Worm (Caenorhabditis elegans) whole organism, L1 larva: ENCODE results near the gene T22B2.1.

Experiments
- C34B4.2 ChIP-seq: sonication (generic microtip); optimal IDR thresholded peaks from 2 replicates; lab custom pipeline; 2017; ENCODE audit warnings: mild to moderate bottlenecking, missing genetic modification characterization, missing compliant biosample characterization
- Y116A8C.19 ChIP-seq: sonication (generic microtip); optimal IDR thresholded peaks from 2 replicates; lab custom pipeline; 2016; ENCODE audit warnings: missing compliant biosample characterization, missing genetic modification characterization, borderline replicate concordance
- aha-1 ChIP-seq: fragments of 150-350 bp; optimal IDR thresholded peaks from 2 replicates; lab custom pipeline; 2014; ENCODE audit warnings: missing biosample characterization, missing genetic modification characterization
- aly-2 ChIP-seq: fragments of 150-350 bp; optimal IDR thresholded peaks from 2 replicates; lab custom pipeline; 2014; ENCODE audit warnings: missing biosample characterization, missing genetic modification characterization
- ceh-82 ChIP-seq, 3 experiments: fragments of 150-350 bp in 1 of 3; sonication (generic microtip) in 2 of 3; optimal IDR thresholded peaks; 2 replicates each; lab custom pipeline; 2014 to 2017; ENCODE audit warnings: missing biosample characterization in 3 of 3, missing genetic modification characterization in 3 of 3
- dsc-1 ChIP-seq: sonication (generic microtip); optimal IDR thresholded peaks from 2 replicates; lab custom pipeline; 2016; ENCODE audit warnings: mild to moderate bottlenecking, missing genetic modification characterization, missing compliant biosample characterization
- efl-1 ChIP-seq, 4 experiments: fragments of 150-350 bp; optimal IDR thresholded peaks in 3 of 4; peaks in 1 of 4; 1 replicate in 1 of 4; 2 replicates in 3 of 4; lab custom pipeline; 2014; ENCODE audit warnings: missing biosample characterization in 2 of 4, missing genetic modification characterization in 2 of 4, missing genetic modification reagents in 2 of 4
- fkh-10 ChIP-seq: sonication (generic microtip); optimal IDR thresholded peaks from 2 replicates; lab custom pipeline; 2017; ENCODE audit warnings: missing biosample characterization, missing genetic modification reagents, missing genetic modification characterization
- irx-1 ChIP-seq: sonication (generic microtip); optimal IDR thresholded peaks from 2 replicates; lab custom pipeline; 2016; ENCODE audit warnings: missing genetic modification characterization, missing compliant biosample characterization
- lin-35 ChIP-seq, 2 experiments: fragments of 150-350 bp; optimal IDR thresholded peaks; 2 replicates each; lab custom pipeline; 2014; ENCODE audit warnings: missing biosample characterization in 2 of 2, missing genetic modification characterization in 2 of 2, missing genetic modification reagents in 2 of 2
- lin-39 ChIP-seq: fragments of 150-350 bp; optimal IDR thresholded peaks from 2 replicates; lab custom pipeline; 2014; ENCODE audit warnings: missing biosample characterization, missing genetic modification reagents, missing genetic modification characterization
- mef-2 ChIP-seq: fragments of 150-350 bp; optimal IDR thresholded peaks from 2 replicates; lab custom pipeline; 2014; ENCODE audit warnings: missing biosample characterization, missing genetic modification characterization
- nhr-11 ChIP-seq: fragments of 150-350 bp; optimal IDR thresholded peaks from 2 replicates; lab custom pipeline; 2014; ENCODE audit warnings: missing biosample characterization, missing genetic modification characterization
- nhr-19 ChIP-seq: fragments of 200-800 bp; sonication (Bioruptor generic); conservative IDR thresholded peaks from 2 replicates; pipeline ENCODE4 v1.3.6; 2022; ENCODE audit warnings: missing genetic modification characterization, missing compliant biosample characterization
- nhr-47 ChIP-seq: sonication (generic microtip); optimal IDR thresholded peaks from 2 replicates; lab custom pipeline; 2016; ENCODE audit warnings: mild to moderate bottlenecking, missing genetic modification characterization, moderate library complexity, missing compliant biosample characterization
- nhr-76 ChIP-seq: sonication (generic microtip); optimal IDR thresholded peaks from 2 replicates; lab custom pipeline; 2017; ENCODE audit warnings: missing biosample characterization, missing genetic modification characterization
- nhr-77 ChIP-seq: fragments of 150-350 bp; optimal IDR thresholded peaks from 2 replicates; lab custom pipeline; 2014; ENCODE audit warnings: missing biosample characterization, missing genetic modification characterization
- nhr-84 ChIP-seq: sonication (generic microtip); optimal IDR thresholded peaks from 2 replicates; lab custom pipeline; 2017; ENCODE audit warnings: missing biosample characterization, missing genetic modification characterization
- nhr-90 ChIP-seq: sonication (generic microtip); optimal IDR thresholded peaks from 2 replicates; lab custom pipeline; 2016; ENCODE audit warnings: mild to moderate bottlenecking, missing genetic modification characterization, missing compliant biosample characterization; ENCODE audit not compliant: poor library complexity
- rnt-1 ChIP-seq: sonication (generic microtip); optimal IDR thresholded peaks from 2 replicates; lab custom pipeline; 2016; ENCODE audit warnings: mild to moderate bottlenecking, missing genetic modification characterization, moderate library complexity, missing compliant biosample characterization
- sox-4 ChIP-seq: sonication (generic microtip); optimal IDR thresholded peaks from 2 replicates; lab custom pipeline; 2016; ENCODE audit warnings: missing genetic modification characterization, missing compliant biosample characterization
- swsn-7 ChIP-seq: sonication (generic microtip); optimal IDR thresholded peaks from 2 replicates; lab custom pipeline; 2016; ENCODE audit warnings: missing genetic modification characterization, missing compliant biosample characterization
- tbx-2 ChIP-seq: sonication (generic microtip); optimal IDR thresholded peaks from 2 replicates; lab custom pipeline; 2016; ENCODE audit warnings: missing genetic modification characterization, missing compliant biosample characterization
- unc-62 ChIP-seq: fragments of 150-350 bp; optimal IDR thresholded peaks from 2 replicates; lab custom pipeline; 2014; ENCODE audit warnings: missing biosample characterization, missing genetic modification reagents, missing genetic modification characterization

T22B2.1 gene

ce11 chrX:3973534-3973933 is 47.7 kb downstream of the T22B2.1 start, which contains the start of gene C16B8.4:
TSS of gene C16B8.4 (minus strand) at chrX:3973634.
- TF ChIP-seq nhr-90 (tag; lab: Kevin White, UChicago) = no peak
- TF ChIP-seq nhr-19 (GFP tag; lab: Robert Waterston, UW) = no peak
- no peak for TF ChIP-seq tbx-2
- TF ChIP-seq rnt-1 (tag; lab: Kevin White, UChicago) = no peak
- no peak for TF ChIP-seq nhr-84 (tag; lab: Kevin White, UChicago)
- TF ChIP-seq lin-35 (GFP tag; optimal IDR thresholded peaks at IDR 0.05; lab: Kevin White, UChicago) = no peak
- no peak for TF ChIP-seq C34B4.2 (tag; lab: Kevin White, UChicago)
- TF ChIP-seq swsn-7 (tag; lab: Kevin White, UChicago) = no peak
- TF ChIP-seq nhr-77 = no peak
- TF ChIP-seq, all 84 proteins: peak for 0

- TF ChIP-seq lin-35 (GFP tag; optimal IDR thresholded peaks at IDR 0.05; lab: Kevin White, UChicago) (no peak), dsc-1 (peak; percentile 76)
Observed at ce11 chrX:3974160-3974559, 48.3 kb downstream of the T22B2.1 start.

ce11 chrX:3976755-3977154 is 50.9 kb downstream of the T22B2.1 start:
- no peak for TF ChIP-seq fkh-10 (GFP tag; lab: Kevin White, UChicago)
- TF ChIP-seq nhr-76 (tag; lab: Kevin White, UChicago) = no peak
- no peak for TF ChIP-seq sox-4 (tag; lab: Kevin White, UChicago)
- no peak for TF ChIP-seq nhr-11 (tag; lab: Kevin White, UChicago)
- TF ChIP-seq lin-39 (tag; lab: Kevin White, UChicago) = no peak
- TF ChIP-seq aly-2 = no peak
- no peak for TF ChIP-seq ceh-82 (tag; optimal IDR thresholded peaks at IDR 0.05; lab: Kevin White, UChicago)
- TF ChIP-seq, all 84 proteins: peak for 0

- TF ChIP-seq aly-2 = no peak
- no peak for TF ChIP-seq irx-1 (tag; lab: Kevin White, UChicago)
- TF ChIP-seq Y116A8C.19 (tag; lab: Kevin White, UChicago) = no peak
- TF ChIP-seq nhr-47 (tag; lab: Kevin White, UChicago) = no peak
- no peak for TF ChIP-seq nhr-76 (tag; lab: Kevin White, UChicago)
- no peak for TF ChIP-seq efl-1 (optimal IDR thresholded peaks at IDR 0.05; lab: Kevin White, UChicago)
- no peak for TF ChIP-seq efl-1 (GFP tag; optimal IDR thresholded peaks at IDR 0.05 in 1 of 2; lab: Kevin White, UChicago)
- TF ChIP-seq mef-2 (tag; lab: Kevin White, UChicago) = no peak
Observed at ce11 chrX:3977271-3977670, 51.4 kb downstream of the T22B2.1 start.

- TF ChIP-seq unc-62 = no peak
- TF ChIP-seq efl-1 (optimal IDR thresholded peaks at IDR 0.05; lab: Kevin White, UChicago) = no peak
- peak in 1 of 2 experiments; percentile 73 for TF ChIP-seq efl-1 (GFP tag; optimal IDR thresholded peaks at IDR 0.05 in 1 of 2; lab: Kevin White, UChicago)
- TF ChIP-seq aha-1 = no peak
- TF ChIP-seq, all 84 proteins: peak for 1
Observed at ce11 chrX:3979146-3979545, 53.3 kb downstream of the T22B2.1 start.
